Fruit fly (Drosophila melanogaster): Measurements from ENCODE around the gene CG7730.
A peak's percentile ranks its signal among the peaks of the same experiment; 100 is the strongest.

Gene CG7730

DNA sequence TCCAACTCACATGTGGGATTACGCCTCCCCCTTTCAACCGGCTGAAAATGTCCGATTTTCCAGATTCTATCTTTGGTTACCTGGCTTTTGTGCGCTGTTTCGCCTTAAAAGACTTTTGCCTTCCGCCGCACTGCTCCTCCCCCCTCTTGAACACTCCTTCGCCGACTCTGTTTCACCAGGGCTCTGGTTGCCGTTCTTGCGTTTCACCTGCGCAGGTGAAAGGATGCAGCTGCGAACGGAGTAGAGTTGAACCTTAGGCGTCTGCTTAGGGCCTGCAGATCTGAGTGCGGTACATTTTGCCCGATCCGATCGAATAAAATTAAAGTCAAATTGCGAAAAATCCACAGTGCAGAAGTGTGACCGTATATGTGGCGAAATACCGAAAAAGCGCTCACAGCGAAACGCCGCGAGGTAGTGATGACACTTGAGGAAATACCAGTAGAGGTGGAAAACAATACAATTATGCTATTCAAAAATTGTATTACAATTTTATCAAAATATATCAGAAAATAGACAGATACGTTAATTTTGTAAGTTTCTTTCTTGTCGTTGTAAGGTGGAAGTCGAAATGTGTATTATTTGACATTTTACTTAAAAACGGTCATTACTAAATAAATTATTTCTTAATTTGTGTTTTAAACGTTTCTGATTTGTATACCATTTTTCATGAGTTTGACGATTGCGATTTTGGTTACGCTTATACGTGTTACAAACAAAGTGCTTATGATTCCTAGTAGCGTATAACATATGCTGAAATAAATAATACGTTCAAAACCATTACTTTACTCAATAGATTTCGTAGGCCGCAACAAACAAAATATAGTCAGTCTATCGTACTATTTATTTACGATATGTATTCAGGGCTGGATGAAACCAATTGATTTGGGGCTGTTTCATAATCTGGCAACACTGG is 11.4 kb upstream of the CG7730 start, which contains the start of the genes CG6664 and CG7728 (continued):
- peak; percentile 56; the same call in 2 of the 3 replicates for TF ChIP-seq CG16813 (GFP tag; IDR thresholded peaks at IDR 0.05; ENCODE audit: partially characterized antibody)
- peak; percentile 64 for TF ChIP-seq CG9797 (GFP tag; optimal IDR thresholded peaks at IDR 0.05)
- no peak for TF ChIP-seq CG3065 (GFP tag; optimal IDR thresholded peaks at IDR 0.05)
- TF ChIP-seq ken (GFP tag; IDR thresholded peaks at IDR 0.05), result peak; percentile 76
- TF ChIP-seq CG33213 (GFP tag; optimal IDR thresholded peaks at IDR 0.05), result peak; percentile 32
- TF ChIP-seq nau (GFP tag; optimal IDR thresholded peaks at IDR 0.05), result no peak
- TF ChIP-seq sna (GFP tag; IDR thresholded peaks at IDR 0.05; ENCODE audit: partially characterized antibody), result peak; percentile 36; the same call in 1 of the 2 replicates
- TF ChIP-seq CG12942 (GFP tag; optimal IDR thresholded peaks at IDR 0.05), result peak; percentile 40
- TF ChIP-seq hkb (optimal IDR thresholded peaks at IDR 0.05), result no peak
- no peak for TF ChIP-seq hkb (GFP tag; IDR thresholded peaks at IDR 0.05)
- TF ChIP-seq ERR (GFP tag; optimal IDR thresholded peaks at IDR 0.05), result no peak
- TF ChIP-seq gem (tag; optimal IDR thresholded peaks at IDR 0.05), result no peak
- no peak for TF ChIP-seq CG10462 (GFP tag; optimal IDR thresholded peaks at IDR 0.05)
- TF ChIP-seq ci (GFP tag; IDR thresholded peaks at IDR 0.05), result peak; percentile 70
- TF ChIP-seq CG32532 (GFP tag; IDR thresholded peaks at IDR 0.05), result peak; percentile 47
- no peak for TF ChIP-seq NC2α (GFP tag; optimal IDR thresholded peaks at IDR 0.05)
- no peak for TF ChIP-seq CG7271 (tag; optimal IDR thresholded peaks at IDR 0.05)
- TF ChIP-seq CG11504 (tag; optimal IDR thresholded peaks at IDR 0.05), result no peak
- TF ChIP-seq CG6272 (GFP tag; IDR thresholded peaks at IDR 0.05), result peak; percentile 44
- peak; percentile 38 for TF ChIP-seq Drgx (GFP tag; IDR thresholded peaks at IDR 0.05)
- no peak for TF ChIP-seq repo (GFP tag; optimal IDR thresholded peaks at IDR 0.05)
- peak; percentile 45 for TF ChIP-seq ind (GFP tag; optimal IDR thresholded peaks at IDR 0.05)
- TF ChIP-seq zfh2 (GFP tag; optimal IDR thresholded peaks at IDR 0.05), result peak; percentile 33
- peak; percentile 80 for TF ChIP-seq BEAF-32 (GFP tag; optimal IDR thresholded peaks at IDR 0.05)
- TF ChIP-seq br (optimal IDR thresholded peaks at IDR 0.05), result no peak
- no peak for TF ChIP-seq Hr51 (GFP tag; optimal IDR thresholded peaks at IDR 0.05)
- TF ChIP-seq zen2 (GFP tag; IDR thresholded peaks at IDR 0.05; ENCODE audit: partially characterized antibody), result no peak
- peak; percentile 6 for TF ChIP-seq Blimp-1 (GFP tag; optimal IDR thresholded peaks at IDR 0.05)
- TF ChIP-seq CG11695 (GFP tag; IDR thresholded peaks at IDR 0.05), result no peak
- TF ChIP-seq Dfd (GFP tag; optimal IDR thresholded peaks at IDR 0.05), result no peak
- TF ChIP-seq CG4730 (GFP tag; IDR thresholded peaks at IDR 0.05), result no peak
- TF ChIP-seq slp2 (GFP tag; optimal IDR thresholded peaks at IDR 0.05), result peak; percentile 18
- TF ChIP-seq crol (GFP tag; IDR thresholded peaks at IDR 0.05), result peak; percentile 96
- no peak for TF ChIP-seq danr (GFP tag; IDR thresholded peaks at IDR 0.05)
- no peak for TF ChIP-seq CG16779 (GFP tag; IDR thresholded peaks at IDR 0.05)
- no peak for TF ChIP-seq Sox100B (GFP tag; optimal IDR thresholded peaks at IDR 0.05)
- TF ChIP-seq row (GFP tag; IDR thresholded peaks at IDR 0.05), result peak; percentile 88
- TF ChIP-seq Hr39 (optimal IDR thresholded peaks at IDR 0.05), result no peak
- TF ChIP-seq CG17186 (GFP tag; optimal IDR thresholded peaks at IDR 0.05), result peak; percentile 12
- no peak for TF ChIP-seq CG1792 (GFP tag; optimal IDR thresholded peaks at IDR 0.05)
- no peak for TF ChIP-seq ase (GFP tag; IDR thresholded peaks at IDR 0.05)
- TF ChIP-seq CG17612 (GFP tag; IDR thresholded peaks at IDR 0.05), result no peak
- TF ChIP-seq Rx (GFP tag; IDR thresholded peaks at IDR 0.05), result peak; percentile 50; the same call in 1 of the 2 replicates
- TF ChIP-seq salm (tag; optimal IDR thresholded peaks at IDR 0.05), result no peak
- TF ChIP-seq CG30403 (GFP tag; optimal IDR thresholded peaks at IDR 0.05), result peak; percentile 85
- peak; percentile 35 to 53 for TF ChIP-seq Pdp1 (GFP tag; optimal IDR thresholded peaks at IDR 0.05)
- TF ChIP-seq sug (tag; optimal IDR thresholded peaks at IDR 0.05), result peak; percentile 60
- TF ChIP-seq CG8281 (tag; optimal IDR thresholded peaks at IDR 0.05), result no peak
- TF ChIP-seq BtbVII (GFP tag; optimal IDR thresholded peaks at IDR 0.05), result no peak
- peak; percentile 55 for TF ChIP-seq CG7556 (GFP tag; optimal IDR thresholded peaks at IDR 0.05)
